Worm (Caenorhabditis elegans): ENCODE measurements around the gene gpd-3.
A peak's percentile ranks its signal among the peaks of the same experiment; 100 is the strongest.

The gpd-3 gene

ce11 chrX:3127626-3128142 lies 14.5 kb upstream of the gpd-3 start (continued):
- TF ChIP-seq nhr-90 (tag; optimal IDR thresholded peaks at IDR 0.05; ENCODE audit: poor library complexity) (peak; percentile 86), hlh-17 (GFP tag; optimal IDR thresholded peaks at IDR 0.05; ENCODE audit: borderline replicate concordance) (no peak), nhr-84 (tag; optimal IDR thresholded peaks at IDR 0.05) (no peak), Y116A8C.19 (tag; optimal IDR thresholded peaks at IDR 0.05; ENCODE audit: borderline replicate concordance) (no peak), alr-1 (tag; optimal IDR thresholded peaks at IDR 0.05; ENCODE audit: borderline replicate concordance) (no peak), fkh-8 (tag; optimal IDR thresholded peaks at IDR 0.05) (peak; percentile 94), unc-86 (tag; optimal IDR thresholded peaks at IDR 0.05) (peak; percentile 91), blmp-1 (tag; optimal IDR thresholded peaks at IDR 0.05) (peak; percentile 96), nhr-77 (tag; optimal IDR thresholded peaks at IDR 0.05) (peak; percentile 91), unc-62 (GFP tag; optimal IDR thresholded peaks at IDR 0.05) (no peak), grh-1 (GFP tag; IDR thresholded peaks at IDR 0.05) (0 out of 2 replicates have a peak, but pooled peaks have one; percentile 48), nhr-237 (tag; optimal IDR thresholded peaks at IDR 0.05) (peak; percentile 88), ces-1 (GFP tag; optimal IDR thresholded peaks at IDR 0.05) (peak; percentile 75), aly-2 (tag; optimal IDR thresholded peaks at IDR 0.05) (peak; percentile 80), nhr-12 (tag; optimal IDR thresholded peaks at IDR 0.05) (no peak), hlh-4 (tag; optimal IDR thresholded peaks at IDR 0.05) (no peak), ceh-88 (GFP tag; IDR thresholded peaks at IDR 0.05) (peak; percentile 38; the same call in 1 of the 2 replicates), egl-27 (tag; optimal IDR thresholded peaks at IDR 0.05) (peak; percentile 85 to 90), pag-3 (tag; optimal IDR thresholded peaks at IDR 0.05; ENCODE audit: borderline replicate concordance, insufficient read depth) (peak; percentile 61), mab-9 (GFP tag; IDR thresholded peaks at IDR 0.05) (peak; percentile 58; the same call in 1 of the 2 replicates), tbx-2 (tag; optimal IDR thresholded peaks at IDR 0.05) (peak; percentile 93), nhr-20 (tag; optimal IDR thresholded peaks at IDR 0.05) (peak; percentile 95), sptf-1 (tag; optimal IDR thresholded peaks at IDR 0.05) (no peak), lsy-2 (tag; optimal IDR thresholded peaks at IDR 0.05) (peak; percentile 72 to 91), efl-1 (optimal IDR thresholded peaks at IDR 0.05) (peak; percentile 64 to 72), efl-1 (GFP tag; optimal IDR thresholded peaks at IDR 0.05 in 1 of 2) (peak; percentile 34 to 93), fkh-10 (GFP tag; optimal IDR thresholded peaks at IDR 0.05) (peak; percentile 92), ceh-63 (GFP tag; optimal IDR thresholded peaks at IDR 0.05) (no peak), swsn-7 (tag; optimal IDR thresholded peaks at IDR 0.05) (peak; percentile 93), ceh-90 (tag; optimal IDR thresholded peaks at IDR 0.05) (no peak), rnt-1 (tag; optimal IDR thresholded peaks at IDR 0.05) (peak; percentile 86), nhr-28 (tag; optimal IDR thresholded peaks at IDR 0.05) (no peak)

- TF ChIP-seq lin-13 (GFP tag; optimal IDR thresholded peaks at IDR 0.05) = no peak
- no peak for TF ChIP-seq unc-98 (GFP tag; IDR thresholded peaks at IDR 0.05)
Measured at ce11 chrX:3126979-3127378, 13.8 kb upstream of the gpd-3 start, which contains the start of gene spc-1. TSS of gene spc-1 (minus strand) at chrX:3127079.

DNA sequence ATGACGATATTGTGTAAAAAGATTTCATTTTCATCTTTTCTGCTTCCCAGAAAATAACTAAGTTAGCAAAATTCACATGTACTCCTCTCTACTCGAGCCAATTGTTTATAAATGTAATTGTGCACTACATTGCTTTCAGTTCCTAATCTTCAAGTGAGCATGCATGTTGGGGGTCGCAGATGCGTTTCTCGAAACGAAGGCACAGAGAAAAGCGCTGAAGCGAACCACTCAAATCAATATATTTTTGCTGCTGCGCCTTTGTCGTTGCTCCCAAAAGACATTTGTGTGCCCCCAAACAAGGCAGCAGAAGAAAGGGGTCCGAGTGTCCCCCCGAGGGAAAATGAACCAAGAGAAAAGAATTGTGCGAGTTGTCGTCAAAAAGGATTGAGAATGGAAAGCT lies 13.1 kb upstream of the gpd-3 start:
- TF ChIP-seq fkh-10 (GFP tag; optimal IDR thresholded peaks at IDR 0.05) (peak; percentile 30), tbx-2 (tag; optimal IDR thresholded peaks at IDR 0.05) (peak; percentile 43), ceh-82 (tag; optimal IDR thresholded peaks at IDR 0.05) (peak in 2 of 3 experiments; percentile 1 to 52), lin-14 (GFP tag; optimal IDR thresholded peaks at IDR 0.05) (peak; percentile 88), isw-1 (GFP tag; IDR thresholded peaks at IDR 0.05) (0 out of 2 replicates have a peak, but pooled peaks have one; percentile 5), ces-1 (GFP tag; optimal IDR thresholded peaks at IDR 0.05) (peak; percentile 40), tlp-1 (tag; optimal IDR thresholded peaks at IDR 0.05) (no peak), nhr-71 (tag; optimal IDR thresholded peaks at IDR 0.05) (peak; percentile 42), swsn-7 (tag; optimal IDR thresholded peaks at IDR 0.05) (peak; percentile 20), snu-23 (GFP tag; optimal IDR thresholded peaks at IDR 0.05) (peak; percentile 13), unc-30 (tag; optimal IDR thresholded peaks at IDR 0.05) (no peak), efl-1 (optimal IDR thresholded peaks at IDR 0.05) (no peak), efl-1 (GFP tag; optimal IDR thresholded peaks at IDR 0.05 in 1 of 2) (no peak)

Data from whole organism, L1 larva.